Fruit fly (Drosophila melanogaster): ENCODE data around the gene CG3699.
A peak's percentile ranks its signal among the peaks of the same experiment; 100 is the strongest.

The CG3699 gene

dm6 chrX:948285-948556 is 921 bp upstream of the CG3699 start (continued):
- peak; percentile 5 for TF ChIP-seq unpg (GFP tag; optimal IDR thresholded peaks at IDR 0.05)
- TF ChIP-seq ranshi (GFP tag; IDR thresholded peaks at IDR 0.05): 0 out of 2 replicates have a peak, but pooled peaks have one; percentile 26
- TF ChIP-seq dati (GFP tag; IDR thresholded peaks at IDR 0.05): no peak
- TF ChIP-seq trem (tag; optimal IDR thresholded peaks at IDR 0.05): no peak
- no peak for TF ChIP-seq usp (GFP tag; optimal IDR thresholded peaks at IDR 0.05)
- no peak for TF ChIP-seq seq (GFP tag; IDR thresholded peaks at IDR 0.05)
- no peak for TF ChIP-seq tap (tag; optimal IDR thresholded peaks at IDR 0.05)
- TF ChIP-seq CG1233 (GFP tag; optimal IDR thresholded peaks at IDR 0.05): no peak
- TF ChIP-seq sd (tag; optimal IDR thresholded peaks at IDR 0.05): no peak
- peak; percentile 43 for TF ChIP-seq mam (GFP tag; optimal IDR thresholded peaks at IDR 0.05)
- TF ChIP-seq onecut (GFP tag; IDR thresholded peaks at IDR 0.05): no peak
- TF ChIP-seq otp (GFP tag; IDR thresholded peaks at IDR 0.05): 0 out of 3 replicates have a peak, but pooled peaks have one; percentile 20
- no peak for TF ChIP-seq sna (GFP tag; IDR thresholded peaks at IDR 0.05; ENCODE audit: partially characterized antibody)
- TF ChIP-seq chinmo (GFP tag; IDR thresholded peaks at IDR 0.05; ENCODE audit: partially characterized antibody): no peak
- no peak for TF ChIP-seq CG6765 (GFP tag; optimal IDR thresholded peaks at IDR 0.05)
- no peak for TF ChIP-seq CG17912 (GFP tag; optimal IDR thresholded peaks at IDR 0.05)
- TF ChIP-seq jigr1 (GFP tag; IDR thresholded peaks at IDR 0.05): no peak
- TF ChIP-seq bowl (GFP tag; IDR thresholded peaks at IDR 0.05): no peak
- TF ChIP-seq wdn (GFP tag; IDR thresholded peaks at IDR 0.05): no peak; the same call in 1 of the 2 replicates
- TF ChIP-seq CG7372 (GFP tag; IDR thresholded peaks at IDR 0.05): no peak
- TF ChIP-seq CG17802 (tag; optimal IDR thresholded peaks at IDR 0.05): no peak
- no peak for TF ChIP-seq CG3995 (GFP tag; optimal IDR thresholded peaks at IDR 0.05)
- TF ChIP-seq crc (GFP tag; optimal IDR thresholded peaks at IDR 0.05): no peak
- no peak for TF ChIP-seq nom (GFP tag; optimal IDR thresholded peaks at IDR 0.05)
- TF ChIP-seq HmgD (GFP tag; optimal IDR thresholded peaks at IDR 0.05): no peak
- peak; percentile 43; the same call in 1 of the 2 replicates for TF ChIP-seq lmd (GFP tag; IDR thresholded peaks at IDR 0.05)
- no peak for TF ChIP-seq tin (GFP tag; optimal IDR thresholded peaks at IDR 0.05)
- TF ChIP-seq CG34224 (GFP tag; IDR thresholded peaks at IDR 0.05; ENCODE audit: partially characterized antibody): no peak
- TF ChIP-seq ac (GFP tag; optimal IDR thresholded peaks at IDR 0.05): no peak
- no peak for TF ChIP-seq CG6654 (GFP tag; optimal IDR thresholded peaks at IDR 0.05)
- no peak for TF ChIP-seq CG14667 (GFP tag; IDR thresholded peaks at IDR 0.05)
- no peak for TF ChIP-seq her (GFP tag; optimal IDR thresholded peaks at IDR 0.05)
- peak; percentile 90 for TF ChIP-seq Med (GFP tag)
- TF ChIP-seq sens-2 (GFP tag; IDR thresholded peaks at IDR 0.05): no peak
- TF ChIP-seq B-H2 (GFP tag; optimal IDR thresholded peaks at IDR 0.05): no peak
- TF ChIP-seq CG17829 (tag; optimal IDR thresholded peaks at IDR 0.05): no peak
- no peak for TF ChIP-seq Poxn (GFP tag; IDR thresholded peaks at IDR 0.05)
- no peak for TF ChIP-seq fru (optimal IDR thresholded peaks at IDR 0.05)
- TF ChIP-seq CG10543 (GFP tag; optimal IDR thresholded peaks at IDR 0.05): no peak
- TF ChIP-seq ken (GFP tag; IDR thresholded peaks at IDR 0.05): 0 out of 3 replicates have a peak, but pooled peaks have one; percentile 11
- peak; percentile 55; the same call in 2 of the 3 replicates for TF ChIP-seq Dbx (GFP tag; IDR thresholded peaks at IDR 0.05)
- no peak for TF ChIP-seq CG16863 (GFP tag; optimal IDR thresholded peaks at IDR 0.05)
- no peak for TF ChIP-seq CG32767 (GFP tag; IDR thresholded peaks at IDR 0.05)
- TF ChIP-seq CG11560 (tag; IDR thresholded peaks at IDR 0.05): no peak
- TF ChIP-seq tio (GFP tag; optimal IDR thresholded peaks at IDR 0.05): no peak
- TF ChIP-seq lilli (GFP tag; optimal IDR thresholded peaks at IDR 0.05): peak; percentile 4
- TF ChIP-seq Bteb2 (GFP tag; optimal IDR thresholded peaks at IDR 0.05): no peak
- no peak for TF ChIP-seq Xrp1 (GFP tag; IDR thresholded peaks at IDR 0.05)
- peak; percentile 50; the same call in 1 of the 2 replicates for TF ChIP-seq Atf6 (GFP tag; IDR thresholded peaks at IDR 0.05)
- no peak for TF ChIP-seq gsb-n (tag; optimal IDR thresholded peaks at IDR 0.05)
- no peak for TF ChIP-seq Oaz (GFP tag; IDR thresholded peaks at IDR 0.05)
- TF ChIP-seq org-1 (GFP tag; optimal IDR thresholded peaks at IDR 0.05): no peak
- TF ChIP-seq chm (GFP tag; IDR thresholded peaks at IDR 0.05): no peak
- no peak for TF ChIP-seq CG11695 (GFP tag; IDR thresholded peaks at IDR 0.05)

Measured in whole organism, embryonic.